Fruit fly (Drosophila melanogaster) whole organism, prepupa: Measurements from ENCODE around the gene HINT1.

Experiments used
- Blimp-1 ChIP-seq: fragments of 200-800 bp; sonication (Bioruptor generic); optimal IDR thresholded peaks from 3 replicates; lab custom pipeline; 2017; ENCODE audit warnings: missing biosample characterization, missing genetic modification characterization, mild to moderate bottlenecking, moderate library complexity, missing genetic modification reagents
- CG10631 ChIP-seq: fragments of 200-800 bp; sonication (Bioruptor generic); optimal IDR thresholded peaks from 2 replicates; lab custom pipeline; 2016; ENCODE audit warnings: missing biosample characterization, missing genetic modification characterization
- CG10669 ChIP-seq: fragments of 200-800 bp; sonication (Bioruptor generic); optimal IDR thresholded peaks from 3 replicates; lab custom pipeline; 2018; ENCODE audit warnings: missing biosample characterization, mild to moderate bottlenecking, missing genetic modification characterization, moderate library complexity
- CG11294 ChIP-seq: fragments of 200-800 bp; sonication (Bioruptor generic); IDR thresholded peaks from 2 replicates; pipeline ENCODE4 v1.3.6; 2022; ENCODE audit warnings: missing biosample characterization, missing genetic modification characterization
- CG11762 ChIP-seq: fragments of 200-800 bp; sonication (Bioruptor generic); optimal IDR thresholded peaks from 3 replicates; lab custom pipeline; 2016; ENCODE audit warnings: missing biosample characterization, missing genetic modification characterization; ENCODE audit not compliant: insufficient read depth
- CG11902 ChIP-seq: fragments of 200-800 bp; sonication (Bioruptor generic); optimal IDR thresholded peaks from 3 replicates; lab custom pipeline; 2016; ENCODE audit warnings: missing biosample characterization, missing genetic modification characterization
- CG1621 ChIP-seq: fragments of 200-800 bp; sonication (Bioruptor generic); optimal IDR thresholded peaks from 3 replicates; lab custom pipeline; 2018; ENCODE audit warnings: missing biosample characterization, mild to moderate bottlenecking, missing genetic modification characterization
- CG16779 ChIP-seq: fragments of 200-800 bp; sonication (Bioruptor generic); optimal IDR thresholded peaks from 3 replicates; lab custom pipeline; 2017; ENCODE audit warnings: missing biosample characterization, mild to moderate bottlenecking, missing genetic modification characterization
- CG3032 ChIP-seq: fragments of 200-800 bp; optimal IDR thresholded peaks from 2 replicates; lab custom pipeline; 2019; ENCODE audit warnings: missing biosample characterization, mild to moderate bottlenecking, missing genetic modification characterization, moderate library complexity
- CG31627 ChIP-seq: fragments of 200-800 bp; sonication (Bioruptor generic); optimal IDR thresholded peaks from 3 replicates; lab custom pipeline; 2016; ENCODE audit warnings: missing biosample characterization, missing genetic modification characterization
- CG34406 ChIP-seq: fragments of 200-800 bp; sonication (Bioruptor generic); optimal IDR thresholded peaks from 3 replicates; lab custom pipeline; 2016; ENCODE audit warnings: missing biosample characterization, missing genetic modification characterization
- CG3919 ChIP-seq: fragments of 200-800 bp; sonication (Bioruptor generic); optimal IDR thresholded peaks from 3 replicates; lab custom pipeline; 2016; ENCODE audit warnings: missing biosample characterization, missing genetic modification characterization
- CG4318 ChIP-seq: fragments of 200-800 bp; sonication (Bioruptor generic); optimal IDR thresholded peaks from 3 replicates; lab custom pipeline; 2017; ENCODE audit warnings: missing biosample characterization, mild to moderate bottlenecking, missing genetic modification characterization
- CG6163 ChIP-seq: fragments of 200-800 bp; sonication (Bioruptor generic); IDR thresholded peaks from 3 replicates; pipeline ENCODE4 v1.3.6; 2022; ENCODE audit warnings: missing biosample characterization, missing genetic modification characterization
- CG6792 ChIP-seq: fragments of 200-800 bp; sonication (Bioruptor generic); optimal IDR thresholded peaks from 3 replicates; lab custom pipeline; 2016; ENCODE audit warnings: missing biosample characterization, missing genetic modification characterization
- CG6854 ChIP-seq: fragments of 200-800 bp; sonication (Bioruptor generic); optimal IDR thresholded peaks from 2 replicates; lab custom pipeline; 2017; ENCODE audit warnings: missing biosample characterization, mild to moderate bottlenecking, missing genetic modification characterization
- CG7368 ChIP-seq: fragments of 200-800 bp; sonication (Bioruptor generic); optimal IDR thresholded peaks from 3 replicates; lab custom pipeline; 2016; ENCODE audit warnings: missing biosample characterization, missing genetic modification characterization
- CG8119 ChIP-seq: fragments of 200-800 bp; sonication (Bioruptor generic); IDR thresholded peaks from 3 replicates; pipeline ENCODE4 v1.3.6; 2022; ENCODE audit warnings: missing biosample characterization, missing genetic modification characterization
- CG8632 ChIP-seq: fragments of 200-800 bp; sonication (Bioruptor generic); optimal IDR thresholded peaks from 3 replicates; lab custom pipeline; 2016; ENCODE audit warnings: missing biosample characterization, missing genetic modification characterization
- CG9139 ChIP-seq: fragments of 200-800 bp; sonication (Bioruptor generic); optimal IDR thresholded peaks from 3 replicates; lab custom pipeline; 2017; ENCODE audit warnings: missing biosample characterization, mild to moderate bottlenecking, missing genetic modification characterization
- Eip78C ChIP-seq: fragments of 200-800 bp; sonication (Bioruptor generic); peaks from one replicate; lab custom pipeline; 2016; ENCODE audit warnings: missing biosample characterization, missing genetic modification characterization
- Eip93F ChIP-seq: fragments of 200-800 bp; sonication (Bioruptor generic); optimal IDR thresholded peaks from 2 replicates; lab custom pipeline; 2016; ENCODE audit warnings: missing biosample characterization, mild to moderate bottlenecking, missing genetic modification characterization
- Ets21C ChIP-seq: fragments of 200-800 bp; sonication (Bioruptor generic); optimal IDR thresholded peaks from 3 replicates; lab custom pipeline; 2016; ENCODE audit warnings: missing biosample characterization, missing genetic modification characterization
- Gug ChIP-seq: fragments of 200-800 bp; sonication (Bioruptor generic); IDR thresholded peaks from 2 replicates; pipeline ENCODE4 v1.3.6; 2022; ENCODE audit warnings: missing biosample characterization, missing genetic modification characterization
- Hr38 ChIP-seq: sonication (Bioruptor generic); optimal IDR thresholded peaks from 2 replicates; lab custom pipeline; 2016; ENCODE audit warnings: missing biosample characterization, missing genetic modification characterization
- Hr39 ChIP-seq: fragments of 200-800 bp; sonication (Bioruptor generic); optimal IDR thresholded peaks from 2 replicates; lab custom pipeline; 2016; ENCODE audit warnings: missing biosample characterization, missing genetic modification characterization
- Hr4 ChIP-seq: fragments of 200-800 bp; sonication (Bioruptor generic); optimal IDR thresholded peaks from 3 replicates; lab custom pipeline; 2016; ENCODE audit warnings: missing biosample characterization, missing genetic modification characterization
- Met ChIP-seq: fragments of 200-800 bp; sonication (Bioruptor generic); optimal IDR thresholded peaks from 3 replicates; lab custom pipeline; 2016; ENCODE audit warnings: missing biosample characterization, missing genetic modification characterization
- Sox102F ChIP-seq: fragments of 200-800 bp; sonication (Bioruptor generic); optimal IDR thresholded peaks from 2 replicates; lab custom pipeline; 2016; ENCODE audit warnings: missing biosample characterization, mild to moderate bottlenecking, missing genetic modification characterization
- Sox15 ChIP-seq: fragments of 200-800 bp; sonication (Bioruptor generic); optimal IDR thresholded peaks from 3 replicates; lab custom pipeline; 2016; ENCODE audit warnings: missing biosample characterization, missing genetic modification characterization
- achi ChIP-seq: fragments of 200-800 bp; sonication (Bioruptor generic); optimal IDR thresholded peaks from 3 replicates; lab custom pipeline; 2016; ENCODE audit warnings: missing biosample characterization, missing genetic modification characterization
- acj6 ChIP-seq: fragments of 200-800 bp; sonication (Bioruptor generic); optimal IDR thresholded peaks from 3 replicates; lab custom pipeline; 2016; ENCODE audit warnings: missing biosample characterization, missing genetic modification characterization
- cyc ChIP-seq: fragments of 200-800 bp; sonication (Bioruptor generic); optimal IDR thresholded peaks from 3 replicates; lab custom pipeline; 2016; ENCODE audit warnings: missing biosample characterization, missing genetic modification characterization
- dac ChIP-seq: fragments of 200-800 bp; sonication (Bioruptor generic); optimal IDR thresholded peaks from 2 replicates; lab custom pipeline; 2017; ENCODE audit warnings: missing biosample characterization, mild to moderate bottlenecking, missing genetic modification characterization
- eg ChIP-seq: fragments of 200-800 bp; sonication (Bioruptor generic); IDR thresholded peaks from 3 replicates; pipeline ENCODE4 v1.3.6; 2022; ENCODE audit warnings: missing biosample characterization, missing genetic modification characterization
- esn ChIP-seq: fragments of 200-800 bp; sonication (Bioruptor generic); optimal IDR thresholded peaks from 2 replicates; lab custom pipeline; 2016; ENCODE audit warnings: missing biosample characterization, mild to moderate bottlenecking, missing genetic modification characterization, moderate library complexity
- fd85E ChIP-seq: fragments of 200-800 bp; sonication (Bioruptor generic); optimal IDR thresholded peaks from 3 replicates; lab custom pipeline; 2016; ENCODE audit warnings: missing biosample characterization, missing genetic modification characterization
- fkh ChIP-seq: fragments of 200-800 bp; sonication (Bioruptor generic); optimal IDR thresholded peaks from 3 replicates; lab custom pipeline; 2017; ENCODE audit warnings: missing biosample characterization, mild to moderate bottlenecking, missing genetic modification characterization, moderate library complexity
- net ChIP-seq: fragments of 200-800 bp; sonication (Bioruptor generic); optimal IDR thresholded peaks from 3 replicates; lab custom pipeline; 2016; ENCODE audit warnings: missing biosample characterization, missing genetic modification characterization
- pdm3 ChIP-seq: fragments of 200-800 bp; sonication (Bioruptor generic); optimal IDR thresholded peaks from 3 replicates; lab custom pipeline; 2016; ENCODE audit warnings: missing biosample characterization, missing genetic modification characterization
- salr ChIP-seq, 2 experiments: fragments of 200-800 bp; sonication (Bioruptor generic); optimal IDR thresholded peaks; 3 replicates each; lab custom pipeline; 2016 to 2018; ENCODE audit warnings: missing biosample characterization in 2 of 2, missing genetic modification characterization in 2 of 2, mild to moderate bottlenecking in 1 of 2
- spab ChIP-seq: fragments of 200-800 bp; sonication (Bioruptor generic); optimal IDR thresholded peaks from 2 replicates; lab custom pipeline; 2017; ENCODE audit warnings: missing biosample characterization, mild to moderate bottlenecking, missing genetic modification characterization, missing genetic modification reagents
- ss ChIP-seq, 2 experiments: fragments of 200-800 bp; sonication (Bioruptor generic); optimal IDR thresholded peaks; 2 replicates in 1 of 2; 3 replicates in 1 of 2; lab custom pipeline; 2017 to 2018; ENCODE audit warnings: mild to moderate bottlenecking in 2 of 2, missing biosample characterization in 2 of 2, missing genetic modification characterization in 2 of 2, moderate library complexity in 1 of 2
- svp ChIP-seq: fragments of 200-800 bp; sonication (Bioruptor generic); peaks from one replicate; lab custom pipeline; 2016; ENCODE audit warnings: missing biosample characterization, missing genetic modification characterization
- vri ChIP-seq: fragments of 200-800 bp; sonication (Bioruptor generic); optimal IDR thresholded peaks from 3 replicates; lab custom pipeline; 2016; ENCODE audit warnings: missing biosample characterization, mild to moderate bottlenecking, missing genetic modification characterization

Gene HINT1

DNA sequence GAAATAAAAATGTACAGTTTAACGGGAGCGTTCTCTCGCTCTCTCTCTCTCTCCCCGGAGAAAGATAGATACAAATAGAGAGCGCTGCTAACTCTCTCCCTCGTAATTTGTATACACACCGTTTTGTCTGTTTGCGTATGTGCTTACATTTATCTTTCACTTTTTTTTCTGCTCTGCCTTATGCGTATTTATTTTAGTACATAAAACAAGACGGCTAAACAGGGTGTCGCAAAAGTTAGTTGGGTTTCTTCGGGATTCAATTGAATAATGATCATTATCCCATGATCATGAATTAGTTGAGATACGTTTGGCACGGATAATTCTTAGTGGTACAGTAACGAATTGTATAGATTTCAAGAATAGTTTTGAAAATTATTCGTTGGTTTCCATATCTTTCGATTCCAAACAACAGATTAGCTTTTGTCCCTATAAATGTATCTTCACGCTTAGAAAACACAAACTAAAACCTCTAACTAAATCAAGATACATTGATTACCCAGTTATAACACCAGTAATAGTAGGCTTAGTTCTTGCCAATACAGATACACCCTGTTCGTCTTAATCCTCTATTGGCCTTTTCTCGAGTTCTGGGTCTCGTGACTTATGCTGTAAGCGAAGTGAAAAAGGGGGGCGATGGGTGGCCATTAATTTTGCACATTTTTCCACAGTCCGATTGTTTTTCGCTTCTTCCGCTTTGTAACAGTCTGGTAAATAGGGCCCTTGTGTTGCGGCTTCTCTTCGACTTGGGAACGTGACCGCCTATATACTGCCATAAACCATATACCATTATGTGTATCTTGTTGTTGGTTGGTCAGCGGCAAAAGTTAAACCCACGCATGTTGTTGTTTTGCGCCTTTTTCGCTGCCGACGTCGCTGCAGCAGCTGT lies 15.3 kb upstream of the HINT1 start (continued):
- peak; percentile 91 for TF ChIP-seq dac (GFP tag; lab: Kevin White, UChicago)
- peak; percentile 68 to 94 for TF ChIP-seq salr (GFP tag; optimal IDR thresholded peaks at IDR 0.05; lab: Kevin White, UChicago)
- TF ChIP-seq CG4318 = peak; percentile 92
- peak; percentile 68 for TF ChIP-seq CG11902
- peak; percentile 91 for TF ChIP-seq net (GFP tag; lab: Kevin White, UChicago)
- no peak for TF ChIP-seq vri (GFP tag; lab: Kevin White, UChicago)
- peak; percentile 64 for TF ChIP-seq cyc (GFP tag; lab: Kevin White, UChicago)
- TF ChIP-seq CG8119 (GFP tag; lab: Robert Waterston, UW) = no peak
- peak; percentile 93 for TF ChIP-seq Hr4 (GFP tag; lab: Kevin White, UChicago)
- peak; percentile 90 for TF ChIP-seq CG3032
- TF ChIP-seq CG6792 (GFP tag; lab: Kevin White, UChicago) = peak; percentile 83
- TF ChIP-seq Hr39 (GFP tag; lab: Kevin White, UChicago) = peak; percentile 73
- peak; percentile 79 for TF ChIP-seq Sox102F (GFP tag; lab: Kevin White, UChicago)
- TF ChIP-seq CG31627 = peak; percentile 76
- TF ChIP-seq Eip78C (GFP tag; lab: Kevin White, UChicago) = peak; percentile 98
- TF ChIP-seq Hr38 (GFP tag; lab: Kevin White, UChicago) = peak; percentile 23
- peak; percentile 40 for TF ChIP-seq Eip93F
- peak; percentile 86 for TF ChIP-seq CG3919 (GFP tag; lab: Kevin White, UChicago)
- peak; percentile 89 for TF ChIP-seq pdm3 (GFP tag; lab: Kevin White, UChicago)
- peak; percentile 76 for TF ChIP-seq Sox15 (GFP tag; lab: Kevin White, UChicago)
- TF ChIP-seq ss (GFP tag; optimal IDR thresholded peaks at IDR 0.05; lab: Kevin White, UChicago) = peak; percentile 80 to 88
- TF ChIP-seq CG11762 (GFP tag; lab: Kevin White, UChicago) = peak; percentile 86
- TF ChIP-seq acj6 (GFP tag; lab: Kevin White, UChicago) = peak; percentile 87
- TF ChIP-seq CG10631 (GFP tag; lab: Kevin White, UChicago) = peak; percentile 91
- TF ChIP-seq CG7368 (GFP tag; lab: Kevin White, UChicago) = peak; percentile 74
- peak; percentile 80 for TF ChIP-seq CG1621 (tag; lab: Kevin White, UChicago)
- peak; percentile 80 for TF ChIP-seq CG16779 (tag; lab: Kevin White, UChicago)
- TF ChIP-seq Blimp-1 (GFP tag; lab: Kevin White, UChicago) = peak; percentile 80
- peak; percentile 89 for TF ChIP-seq spab
- TF ChIP-seq fd85E (GFP tag; lab: Kevin White, UChicago) = peak; percentile 35
- peak; percentile 89 for TF ChIP-seq esn (GFP tag; lab: Kevin White, UChicago)
- TF ChIP-seq CG11294 (GFP tag; lab: Robert Waterston, UW) = no peak
- peak; percentile 81 for TF ChIP-seq CG6854 (GFP tag; lab: Kevin White, UChicago)
- TF ChIP-seq CG6163 (GFP tag; lab: Robert Waterston, UW) = no peak
- TF ChIP-seq svp (GFP tag; lab: Kevin White, UChicago) = peak; percentile 92
- TF ChIP-seq eg = no peak
- TF ChIP-seq CG8632 (GFP tag; lab: Kevin White, UChicago) = peak; percentile 81
- TF ChIP-seq CG34406 (GFP tag; lab: Kevin White, UChicago) = peak; percentile 90

- peak; percentile 32 for TF ChIP-seq CG1621 (tag; lab: Kevin White, UChicago)
- TF ChIP-seq fkh (GFP tag; lab: Kevin White, UChicago) = no peak
- peak; percentile 50 for TF ChIP-seq Sox102F (GFP tag; lab: Kevin White, UChicago)
- TF ChIP-seq Ets21C = no peak
- TF ChIP-seq CG10631 (GFP tag; lab: Kevin White, UChicago) = no peak
- TF ChIP-seq CG10669 = no peak
- TF ChIP-seq CG11762 (GFP tag; lab: Kevin White, UChicago) = peak; percentile 11
- TF ChIP-seq salr (GFP tag; optimal IDR thresholded peaks at IDR 0.05; lab: Kevin White, UChicago) = no peak
- TF ChIP-seq acj6 (GFP tag; lab: Kevin White, UChicago) = no peak
- no peak for TF ChIP-seq CG34406 (GFP tag; lab: Kevin White, UChicago)
- no peak for TF ChIP-seq Sox15 (GFP tag; lab: Kevin White, UChicago)
- TF ChIP-seq Met (GFP tag; lab: Kevin White, UChicago) = no peak
- TF ChIP-seq Blimp-1 (GFP tag; lab: Kevin White, UChicago) = no peak
- no peak for TF ChIP-seq Eip93F
- no peak for TF ChIP-seq CG11902
- no peak for TF ChIP-seq Hr39 (GFP tag; lab: Kevin White, UChicago)
- TF ChIP-seq eg = no peak
- no peak for TF ChIP-seq CG3032
- TF ChIP-seq vri (GFP tag; lab: Kevin White, UChicago) = peak; percentile 34
- TF ChIP-seq CG6854 (GFP tag; lab: Kevin White, UChicago) = peak; percentile 83
- TF ChIP-seq achi (GFP tag; lab: Kevin White, UChicago) = no peak
- no peak for TF ChIP-seq CG11294 (GFP tag; lab: Robert Waterston, UW)
- TF ChIP-seq CG8632 (GFP tag; lab: Kevin White, UChicago) = peak; percentile 19
- TF ChIP-seq CG9139 (GFP tag; lab: Kevin White, UChicago) = peak; percentile 79
- no peak for TF ChIP-seq spab
- TF ChIP-seq Gug (GFP tag; lab: Robert Waterston, UW) = no peak
- TF ChIP-seq esn (GFP tag; lab: Kevin White, UChicago) = no peak
Measured at dm6 chr2L:2755323-2755695, 14.6 kb upstream of the HINT1 start.
